Worm (Caenorhabditis elegans) whole organism, early embryonic: ENCODE results near the gene hot-7.

Source experiments
- B0310.2 ChIP-seq: sonication (generic microtip); optimal IDR thresholded peaks from 2 replicates; lab custom pipeline; 2016; ENCODE audit warnings: mild to moderate bottlenecking, missing genetic modification characterization, missing compliant biosample characterization
- F13C5.2 ChIP-seq: sonication (generic microtip); optimal IDR thresholded peaks from 2 replicates; lab custom pipeline; 2017; ENCODE audit warnings: mild to moderate bottlenecking, missing genetic modification characterization, inconsistent platforms, missing compliant biosample characterization
- aly-1 ChIP-seq: sonication (generic microtip); optimal IDR thresholded peaks from 2 replicates; lab custom pipeline; 2016; ENCODE audit warnings: missing genetic modification characterization, missing compliant biosample characterization
- ama-1 ChIP-seq: fragments of 150-350 bp; optimal IDR thresholded peaks from 2 replicates; lab custom pipeline; 2014
- ceh-13 ChIP-seq: fragments of 200-800 bp; sonication (Bioruptor generic); optimal IDR thresholded peaks from 2 replicates; lab custom pipeline; 2018; ENCODE audit warnings: mild to moderate bottlenecking, missing genetic modification characterization, missing compliant biosample characterization
- ceh-36 ChIP-seq: sonication (generic microtip); optimal IDR thresholded peaks from 2 replicates; lab custom pipeline; 2016; ENCODE audit warnings: missing genetic modification characterization, inconsistent platforms, missing compliant biosample characterization
- ets-7 ChIP-seq: sonication (generic microtip); optimal IDR thresholded peaks from 2 replicates; lab custom pipeline; 2016; ENCODE audit warnings: missing genotype, missing genetic modification characterization, missing compliant biosample characterization
- flt-1 ChIP-seq: fragments of 200-800 bp; sonication (Bioruptor generic); IDR thresholded peaks from 2 replicates; pipeline ENCODE4 v1.3.6; 2022; ENCODE audit warnings: missing genetic modification characterization, missing compliant biosample characterization
- hmbx-1 ChIP-seq: sonication (generic microtip); optimal IDR thresholded peaks from 2 replicates; lab custom pipeline; 2016; ENCODE audit warnings: mild to moderate bottlenecking, missing genetic modification characterization, missing compliant biosample characterization
- hmg-4 ChIP-seq: fragments of 200-800 bp; sonication (Bioruptor generic); optimal IDR thresholded peaks from 2 replicates; lab custom pipeline; 2018; ENCODE audit warnings: mild to moderate bottlenecking, missing genetic modification characterization, missing compliant biosample characterization
- hnd-1 ChIP-seq: sonication (generic microtip); optimal IDR thresholded peaks from 2 replicates; lab custom pipeline; 2016; ENCODE audit warnings: missing genetic modification characterization, missing compliant biosample characterization
- pes-1 ChIP-seq: fragments of 200-800 bp; sonication (Bioruptor generic); IDR thresholded peaks from 2 replicates; pipeline ENCODE4 v1.3.6; 2022; ENCODE audit warnings: missing genetic modification reagents, missing genetic modification characterization, missing compliant biosample characterization
- scrt-1 ChIP-seq: fragments of 200-800 bp; sonication (Bioruptor generic); IDR thresholded peaks from 2 replicates; pipeline ENCODE4 v1.3.6; 2022; ENCODE audit warnings: missing genetic modification characterization, missing compliant biosample characterization
- sea-1 ChIP-seq: fragments of 200-800 bp; sonication (Bioruptor generic); conservative IDR thresholded peaks from 2 replicates; pipeline ENCODE4 v1.3.6; 2022; ENCODE audit warnings: missing genetic modification characterization, missing compliant biosample characterization
- tbx-11 ChIP-seq: fragments of 200-800 bp; sonication (Bioruptor generic); IDR thresholded peaks from 2 replicates; pipeline ENCODE4 v1.3.6; 2022; ENCODE audit warnings: missing genetic modification characterization, missing compliant biosample characterization
- tbx-37 ChIP-seq: fragments of 200-800 bp; sonication (Bioruptor generic); conservative IDR thresholded peaks from 2 replicates; pipeline ENCODE4 v1.3.6; 2022; ENCODE audit warnings: missing genetic modification reagents, missing genetic modification characterization, missing compliant biosample characterization
- tra-4 ChIP-seq: sonication (generic microtip); optimal IDR thresholded peaks from 2 replicates; lab custom pipeline; 2017; ENCODE audit warnings: missing genetic modification characterization, missing compliant biosample characterization

hot-7 gene

DNA sequence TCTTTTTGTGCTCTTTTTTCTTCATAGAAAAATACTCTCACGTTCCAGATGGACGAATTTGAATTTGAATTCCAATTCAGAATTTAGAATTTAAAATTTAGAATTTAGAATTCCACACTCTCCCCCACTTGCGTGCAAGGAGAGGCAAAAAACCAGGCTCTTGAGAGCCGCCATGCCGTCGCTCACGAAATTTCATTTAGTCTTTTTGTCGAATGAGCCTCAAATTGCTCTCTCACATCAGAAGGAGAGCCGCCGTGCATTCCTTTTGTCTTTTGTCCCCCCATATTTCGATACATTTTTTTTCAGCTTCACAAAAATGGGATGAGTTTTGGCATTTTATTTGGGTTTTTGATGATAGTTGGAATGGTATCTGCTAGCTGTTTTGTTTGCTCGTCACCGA is at the start of gene hot-7:
TSS of gene hot-7 (plus strand) at position 301 of the 400 bp plus-strand sequence.
- TF ChIP-seq hmg-4 (GFP tag; lab: Kevin White, UChicago) = no peak
- TF ChIP-seq tbx-37 = no peak
- no peak for TF ChIP-seq ceh-13
- no peak for TF ChIP-seq pes-1
- TF ChIP-seq B0310.2 (tag; lab: Kevin White, UChicago) = no peak
- no peak for TF ChIP-seq tbx-11 (GFP tag; lab: Robert Waterston, UW)
- TF ChIP-seq ama-1 (lab: Kevin White, UChicago) = no peak
- no peak for TF ChIP-seq hmbx-1 (tag; lab: Kevin White, UChicago)
- TF ChIP-seq ets-7 (tag; lab: Kevin White, UChicago) = no peak
- no peak for TF ChIP-seq sea-1 (GFP tag; lab: Robert Waterston, UW)
- TF ChIP-seq scrt-1 (GFP tag; lab: Robert Waterston, UW) = no peak
- no peak for TF ChIP-seq ceh-36 (tag; lab: Kevin White, UChicago)
- TF ChIP-seq aly-1 (tag; lab: Kevin White, UChicago) = no peak
- TF ChIP-seq hnd-1 (tag; lab: Kevin White, UChicago) = no peak

DNA sequence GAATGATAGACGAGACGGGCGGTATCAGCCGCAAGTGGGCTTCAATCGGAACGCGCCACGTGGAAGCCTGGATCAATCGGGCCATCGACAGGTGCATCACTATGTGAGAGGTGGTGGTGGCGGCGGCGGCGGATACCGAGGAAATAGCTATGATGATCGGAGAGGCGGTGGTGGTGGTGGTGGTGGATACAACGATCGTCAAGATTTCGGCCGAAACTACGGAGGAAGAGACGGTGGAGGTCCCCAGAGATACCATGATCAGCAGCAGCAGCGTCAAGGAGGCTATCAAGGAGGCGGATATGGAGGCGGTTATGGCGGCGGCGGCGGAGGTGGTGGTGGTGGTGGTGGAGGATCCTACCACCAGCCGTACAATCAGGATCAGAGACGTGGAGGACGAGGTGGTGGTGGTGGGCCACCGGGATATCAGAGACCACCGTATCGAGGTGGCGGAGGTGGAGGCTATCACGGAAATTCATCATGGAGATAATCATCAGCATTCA is 45.7 kb upstream of the hot-7 start:
- 0 out of 2 replicates have a peak, but pooled peaks have one; percentile 56 for TF ChIP-seq scrt-1 (GFP tag; lab: Robert Waterston, UW)
- TF ChIP-seq flt-1 (GFP tag; lab: Robert Waterston, UW) = no peak

DNA sequence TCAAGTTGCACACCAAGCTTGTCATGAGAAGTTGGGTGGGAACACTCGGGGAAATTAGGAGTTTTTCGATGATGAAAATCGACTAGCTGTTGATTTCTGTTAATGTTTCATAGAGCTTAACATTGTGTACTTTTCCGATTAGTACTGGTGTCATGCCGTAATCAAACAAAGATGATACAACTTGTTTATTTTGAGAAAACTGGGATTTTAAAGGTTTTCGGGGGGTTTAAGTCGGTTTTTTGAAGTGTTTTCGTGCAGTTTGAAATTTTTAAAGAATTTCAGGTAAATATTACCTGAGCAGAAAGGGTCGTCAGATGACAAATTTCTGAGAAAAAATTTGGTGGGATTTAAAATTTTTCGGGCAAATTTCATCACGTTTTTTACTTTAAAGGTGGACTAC is 39.7 kb upstream of the hot-7 start, which contains the start of gene eat-2:
TSS of gene eat-2 (minus strand) at position 101 of the 400 bp plus-strand sequence.
- no peak for TF ChIP-seq pes-1
- no peak for TF ChIP-seq ceh-13
- TF ChIP-seq hnd-1 (tag; lab: Kevin White, UChicago) = no peak
- no peak for TF ChIP-seq tbx-11 (GFP tag; lab: Robert Waterston, UW)
- TF ChIP-seq tbx-37 = no peak
- TF ChIP-seq hmg-4 (GFP tag; lab: Kevin White, UChicago) = no peak
- no peak for TF ChIP-seq ets-7 (tag; lab: Kevin White, UChicago)
- no peak for TF ChIP-seq flt-1 (GFP tag; lab: Robert Waterston, UW)
- no peak for TF ChIP-seq sea-1 (GFP tag; lab: Robert Waterston, UW)
- TF ChIP-seq tra-4 (tag; lab: Kevin White, UChicago) = no peak

DNA sequence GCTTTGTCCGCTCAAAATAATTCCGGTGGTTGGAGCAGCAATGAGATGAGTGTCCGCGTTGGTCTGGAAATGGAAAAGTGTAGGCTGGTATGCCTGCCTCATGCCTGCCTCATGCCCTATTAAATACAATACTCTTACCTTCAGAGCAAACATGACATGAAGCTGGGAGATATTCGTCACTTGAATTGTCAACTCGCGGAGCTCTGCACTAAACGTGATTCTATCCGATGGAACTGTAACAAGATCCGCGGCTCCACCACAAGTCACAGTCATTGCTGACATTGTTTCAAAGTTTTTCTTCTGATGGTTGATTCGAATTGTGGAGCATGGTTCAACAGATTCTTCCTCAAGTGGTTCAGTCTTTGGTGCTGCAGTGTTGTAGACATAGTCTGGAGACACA is 38.0 kb upstream of the hot-7 start:
- no peak for TF ChIP-seq ceh-36 (tag; lab: Kevin White, UChicago)
- no peak for TF ChIP-seq hnd-1 (tag; lab: Kevin White, UChicago)
- TF ChIP-seq hmbx-1 (tag; lab: Kevin White, UChicago) = no peak
- no peak for TF ChIP-seq scrt-1 (GFP tag; lab: Robert Waterston, UW)
- TF ChIP-seq aly-1 (tag; lab: Kevin White, UChicago) = no peak
- TF ChIP-seq tbx-37 = no peak
- TF ChIP-seq F13C5.2 (tag; lab: Kevin White, UChicago) = no peak

DNA sequence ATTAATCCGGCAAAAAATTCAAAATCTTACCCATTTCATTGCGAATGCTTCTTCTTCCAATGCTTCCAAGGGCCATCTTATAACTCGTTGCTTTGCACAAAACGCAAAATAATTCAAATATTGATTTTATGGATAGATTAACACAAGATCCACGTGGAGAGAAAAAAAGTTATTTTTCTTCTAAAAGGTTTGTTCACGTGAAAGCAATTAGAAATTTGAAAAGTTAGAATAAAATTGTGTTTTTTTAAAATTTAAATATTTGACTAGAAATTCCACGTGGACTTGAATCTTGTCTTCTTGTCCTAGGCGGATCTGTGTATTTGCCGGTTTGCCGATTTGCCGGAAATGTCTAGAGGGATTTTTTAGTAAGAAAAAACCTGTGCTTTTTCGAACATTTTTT is 36.1 kb upstream of the hot-7 start, which contains the start of gene Y48B6A.5:
TSS of gene Y48B6A.5 (minus strand) at position 101 of the 400 bp plus-strand sequence.
- no peak for TF ChIP-seq ceh-36 (tag; lab: Kevin White, UChicago)
- TF ChIP-seq flt-1 (GFP tag; lab: Robert Waterston, UW) = no peak
- TF ChIP-seq tbx-37 = no peak
- TF ChIP-seq hmbx-1 (tag; lab: Kevin White, UChicago) = no peak
- no peak for TF ChIP-seq F13C5.2 (tag; lab: Kevin White, UChicago)
- TF ChIP-seq scrt-1 (GFP tag; lab: Robert Waterston, UW) = no peak
- TF ChIP-seq ama-1 (lab: Kevin White, UChicago) = no peak
- no peak for TF ChIP-seq B0310.2 (tag; lab: Kevin White, UChicago)
- no peak for TF ChIP-seq hmg-4 (GFP tag; lab: Kevin White, UChicago)
- TF ChIP-seq sea-1 (GFP tag; lab: Robert Waterston, UW) = no peak

DNA sequence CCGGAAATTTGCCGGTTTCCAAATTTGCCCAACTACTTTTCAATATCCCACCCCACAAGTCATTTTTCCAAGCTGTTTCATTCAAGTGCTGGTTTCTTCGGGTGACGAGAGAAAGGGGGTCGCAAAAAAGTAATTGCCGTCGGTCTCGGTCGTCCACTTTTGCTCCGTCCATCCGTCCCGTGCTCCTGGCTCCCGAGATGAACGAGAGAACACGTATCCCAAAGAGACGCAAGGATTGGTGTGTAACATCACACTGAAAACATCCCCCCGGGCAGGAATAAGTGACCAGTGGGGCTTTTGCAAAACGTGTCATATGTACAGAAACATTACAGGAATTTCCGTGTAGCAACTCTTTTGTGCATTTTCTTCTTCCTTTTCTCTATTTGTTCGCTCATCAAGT is 34.6 kb upstream of the hot-7 start:
- TF ChIP-seq aly-1 (tag; lab: Kevin White, UChicago) (no peak), tbx-37 (no peak), tbx-11 (GFP tag; lab: Robert Waterston, UW) (no peak)

DNA sequence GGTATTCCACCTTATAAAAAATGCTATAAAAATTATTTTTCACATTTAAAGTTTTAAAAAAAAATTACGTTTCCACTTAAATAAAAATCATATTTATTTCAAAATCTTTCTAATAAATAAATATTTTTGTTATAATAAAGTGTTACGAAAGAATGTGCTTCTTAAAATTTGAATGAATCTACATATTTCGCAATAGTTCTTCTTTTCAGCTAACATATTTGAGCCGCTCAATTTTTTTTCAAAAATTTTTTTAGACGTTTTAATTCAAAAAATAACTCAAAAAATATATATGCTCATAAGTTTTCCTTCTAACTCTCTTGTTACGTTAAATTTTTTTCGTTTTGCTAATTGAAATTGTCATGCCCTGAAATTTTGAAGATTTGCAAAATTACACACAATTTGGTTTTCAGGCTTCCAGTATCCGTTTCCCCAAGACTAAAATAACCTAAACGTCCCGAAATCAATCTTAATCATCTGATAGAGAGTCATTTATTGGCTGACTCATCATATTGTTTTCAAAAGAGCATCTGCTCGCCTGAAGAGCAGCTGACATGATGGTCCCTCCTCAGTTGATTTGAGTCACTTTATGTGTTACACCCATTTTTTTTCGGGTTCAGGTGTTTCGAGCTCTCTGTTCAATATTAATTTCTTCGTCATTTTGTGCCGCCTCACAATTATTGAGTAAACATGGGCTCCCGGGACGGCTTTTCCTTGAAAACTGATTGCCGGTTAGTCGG is 32.8 kb upstream of the hot-7 start, which contains the start of gene efhd-1:
TSS of gene efhd-1 (plus strand) at position 582 of the 737 bp plus-strand sequence.
- TF ChIP-seq flt-1 (GFP tag; lab: Robert Waterston, UW) (no peak), hnd-1 (tag; lab: Kevin White, UChicago) (no peak), scrt-1 (GFP tag; lab: Robert Waterston, UW) (no peak), aly-1 (tag; lab: Kevin White, UChicago) (no peak), ceh-36 (tag; lab: Kevin White, UChicago) (no peak), ets-7 (tag; lab: Kevin White, UChicago) (no peak)

ce11 chrII:14186937-14187336 is 24.3 kb upstream of the hot-7 start:
- no peak for TF ChIP-seq tra-4 (tag; lab: Kevin White, UChicago)
- TF ChIP-seq ceh-36 (tag; lab: Kevin White, UChicago) = no peak
- TF ChIP-seq B0310.2 (tag; lab: Kevin White, UChicago) = peak; percentile 7
- TF ChIP-seq flt-1 (GFP tag; lab: Robert Waterston, UW) = no peak
- no peak for TF ChIP-seq ceh-13
- no peak for TF ChIP-seq F13C5.2 (tag; lab: Kevin White, UChicago)
